Fruit fly (Drosophila melanogaster) whole organism, pupa: Measurements from ENCODE around the gene Gpo3.

Experiments used
- CG13204 ChIP-seq: fragments of 200-800 bp; sonication (Bioruptor generic); optimal IDR thresholded peaks from 2 replicates; lab custom pipeline; 2018; ENCODE audit warnings: missing biosample characterization, mild to moderate bottlenecking, missing genetic modification characterization, moderate library complexity
- Pif1A ChIP-seq: fragments of 200-800 bp; sonication (Bioruptor generic); optimal IDR thresholded peaks from 3 replicates; lab custom pipeline; 2016; ENCODE audit warnings: missing biosample characterization, missing genetic modification characterization
- Pif1B ChIP-seq: fragments of 200-800 bp; sonication (Bioruptor generic); optimal IDR thresholded peaks from 3 replicates; lab custom pipeline; 2016; ENCODE audit warnings: missing biosample characterization, missing genetic modification characterization

DNA sequence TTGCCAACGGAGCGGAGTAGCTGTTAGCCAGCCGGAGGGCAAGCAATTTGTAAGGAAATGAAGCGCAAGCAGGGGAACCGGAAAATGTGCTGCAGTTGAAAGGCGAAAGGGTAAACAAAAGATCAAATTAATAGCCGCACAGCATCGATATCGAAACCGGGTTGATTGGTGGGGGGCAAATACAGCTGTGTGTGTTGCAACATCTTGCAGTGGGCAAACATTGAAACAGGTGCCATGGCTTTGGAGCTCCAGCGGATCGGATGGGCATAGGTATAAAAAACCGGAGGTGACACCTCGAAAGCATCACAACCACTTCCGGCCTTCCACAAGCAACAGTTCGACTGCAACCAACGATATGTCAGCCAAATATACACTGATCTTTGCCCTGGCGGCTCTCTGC, 27.8 kb downstream of the Gpo3 start, which contains the start of gene nur:
- TF ChIP-seq Pif1A (GFP tag; lab: Kevin White, UChicago) (no peak), Pif1B (GFP tag; lab: Kevin White, UChicago) (no peak), CG13204 (GFP tag; lab: Kevin White, UChicago) (no peak)
